Fruit fly (Drosophila melanogaster) whole organism, pupa: ENCODE data around the gene Nmdmc.
A peak's percentile ranks its signal among the peaks of the same experiment; 100 is the strongest.

Experiments
- CG10348 ChIP-seq: fragments of 200-800 bp; sonication (Bioruptor generic); IDR thresholded peaks from 2 replicates; pipeline ENCODE4 v1.3.6; 2022; ENCODE audit warnings: missing biosample characterization, missing genetic modification characterization
- CG12605 ChIP-seq: fragments of 200-800 bp; sonication (Bioruptor generic); IDR thresholded peaks from 2 replicates; pipeline ENCODE4 v1.3.6; 2022; ENCODE audit warnings: missing biosample characterization, missing genetic modification characterization
- CG13204 ChIP-seq: fragments of 200-800 bp; sonication (Bioruptor generic); optimal IDR thresholded peaks from 2 replicates; lab custom pipeline; 2018; ENCODE audit warnings: missing biosample characterization, mild to moderate bottlenecking, missing genetic modification characterization, moderate library complexity
- CG14655 ChIP-seq: fragments of 200-800 bp; sonication (Bioruptor generic); optimal IDR thresholded peaks from 3 replicates; lab custom pipeline; 2017; ENCODE audit warnings: mild to moderate bottlenecking, missing biosample characterization, missing genetic modification reagents, missing genetic modification characterization
- CG15710 ChIP-seq: fragments of 200-800 bp; sonication (Bioruptor generic); optimal IDR thresholded peaks from 2 replicates; lab custom pipeline; 2018; ENCODE audit warnings: missing biosample characterization, mild to moderate bottlenecking, missing genetic modification characterization, moderate library complexity
- CG17806 ChIP-seq: fragments of 200-800 bp; sonication (Bioruptor generic); optimal IDR thresholded peaks from 2 replicates; lab custom pipeline; 2018; ENCODE audit warnings: missing biosample characterization, mild to moderate bottlenecking, missing genetic modification characterization, moderate library complexity
- CG32121 ChIP-seq: fragments of 200-800 bp; sonication (Bioruptor generic); IDR thresholded peaks from 2 replicates; pipeline ENCODE4 v1.3.6; 2022; ENCODE audit warnings: missing biosample characterization, missing genetic modification characterization
- CG34367 ChIP-seq: fragments of 200-800 bp; sonication (Bioruptor generic); optimal IDR thresholded peaks from 2 replicates; lab custom pipeline; 2018; ENCODE audit warnings: missing biosample characterization, mild to moderate bottlenecking, missing genetic modification characterization
- CG4496 ChIP-seq: fragments of 200-800 bp; sonication (Bioruptor generic); IDR thresholded peaks from 3 replicates; pipeline ENCODE4 v1.3.6; 2022; ENCODE audit warnings: missing biosample characterization, missing genetic modification characterization
- CG8159 ChIP-seq: fragments of 200-800 bp; sonication (Bioruptor generic); optimal IDR thresholded peaks from 3 replicates; lab custom pipeline; 2018; ENCODE audit warnings: missing biosample characterization, mild to moderate bottlenecking, missing genetic modification characterization, moderate library complexity
- CG8301 ChIP-seq: fragments of 200-800 bp; sonication (Bioruptor generic); optimal IDR thresholded peaks from 2 replicates; lab custom pipeline; 2018; ENCODE audit warnings: missing biosample characterization, mild to moderate bottlenecking, missing genetic modification characterization
- CG9948 ChIP-seq: fragments of 200-800 bp; sonication (Bioruptor generic); optimal IDR thresholded peaks from 2 replicates; lab custom pipeline; 2018; ENCODE audit warnings: missing biosample characterization, mild to moderate bottlenecking, missing genetic modification characterization, moderate library complexity
- D1 ChIP-seq: fragments of 200-800 bp; sonication (Bioruptor generic); optimal IDR thresholded peaks from 2 replicates; lab custom pipeline; 2018; ENCODE audit warnings: missing biosample characterization, mild to moderate bottlenecking, missing genetic modification characterization, moderate library complexity
- EcR ChIP-seq: fragments of 200-800 bp; sonication (Bioruptor generic); optimal IDR thresholded peaks from 3 replicates; lab custom pipeline; 2019; ENCODE audit warnings: missing biosample characterization, missing genetic modification characterization, mild to moderate bottlenecking, moderate library complexity, missing genetic modification reagents
- Ets98B ChIP-seq: fragments of 200-800 bp; sonication (Bioruptor generic); IDR thresholded peaks from 2 replicates; pipeline ENCODE4 v1.3.6; 2022; ENCODE audit warnings: missing biosample characterization, missing genetic modification characterization
- Pif1A ChIP-seq: fragments of 200-800 bp; sonication (Bioruptor generic); optimal IDR thresholded peaks from 3 replicates; lab custom pipeline; 2016; ENCODE audit warnings: missing biosample characterization, missing genetic modification characterization
- Pif1B ChIP-seq: fragments of 200-800 bp; sonication (Bioruptor generic); optimal IDR thresholded peaks from 3 replicates; lab custom pipeline; 2016; ENCODE audit warnings: missing biosample characterization, missing genetic modification characterization
- Snoo ChIP-seq: fragments of 200-800 bp; sonication (Bioruptor generic); optimal IDR thresholded peaks from 3 replicates; lab custom pipeline; 2017; ENCODE audit warnings: missing biosample characterization, mild to moderate bottlenecking, missing genetic modification characterization, inconsistent platforms
- fd96Ca ChIP-seq: fragments of 200-800 bp; sonication (Bioruptor generic); IDR thresholded peaks from 3 replicates; pipeline ENCODE4 v1.3.6; 2022; ENCODE audit warnings: missing biosample characterization, missing genetic modification characterization
- gl ChIP-seq: fragments of 200-800 bp; sonication (Bioruptor generic); optimal IDR thresholded peaks from 2 replicates; lab custom pipeline; 2018; ENCODE audit warnings: missing biosample characterization, mild to moderate bottlenecking, missing genetic modification characterization
- rn ChIP-seq: fragments of 200-800 bp; sonication (Bioruptor generic); IDR thresholded peaks from 2 replicates; pipeline ENCODE4 v1.3.6; 2022; ENCODE audit warnings: missing biosample characterization, missing genetic modification characterization

The Nmdmc gene

DNA sequence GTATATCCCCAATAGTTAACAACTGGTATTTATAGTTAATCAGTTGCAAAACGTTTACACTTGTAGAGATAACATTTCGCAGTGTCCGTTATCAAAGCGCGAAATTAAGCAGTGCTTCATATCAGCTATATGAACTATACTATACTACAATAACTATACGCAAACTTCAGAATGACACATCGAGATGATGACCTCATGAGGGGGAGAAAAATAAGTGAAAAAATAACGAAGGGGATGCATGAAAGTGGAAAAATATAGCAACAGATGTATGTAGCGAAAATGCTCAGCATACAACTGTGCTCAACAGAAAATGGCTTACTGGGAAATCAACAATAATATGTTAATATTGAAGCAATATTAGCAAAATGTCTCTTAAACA, 19.6 kb downstream of the Nmdmc start:
- TF ChIP-seq EcR (GFP tag; lab: Kevin White, UChicago) = peak; percentile 11
- no peak for TF ChIP-seq Ets98B (GFP tag; lab: Robert Waterston, UW)
- no peak for TF ChIP-seq CG15710

dm6 chr3R:9030006-9030749, 20.2 kb downstream of the Nmdmc start:
- no peak for TF ChIP-seq CG12605 (GFP tag; lab: Robert Waterston, UW)
- TF ChIP-seq CG8159 = no peak
- TF ChIP-seq CG8301 (tag; lab: Kevin White, UChicago) = no peak
- no peak for TF ChIP-seq rn (GFP tag; lab: Robert Waterston, UW)
- no peak for TF ChIP-seq CG34367 (tag; lab: Kevin White, UChicago)

DNA sequence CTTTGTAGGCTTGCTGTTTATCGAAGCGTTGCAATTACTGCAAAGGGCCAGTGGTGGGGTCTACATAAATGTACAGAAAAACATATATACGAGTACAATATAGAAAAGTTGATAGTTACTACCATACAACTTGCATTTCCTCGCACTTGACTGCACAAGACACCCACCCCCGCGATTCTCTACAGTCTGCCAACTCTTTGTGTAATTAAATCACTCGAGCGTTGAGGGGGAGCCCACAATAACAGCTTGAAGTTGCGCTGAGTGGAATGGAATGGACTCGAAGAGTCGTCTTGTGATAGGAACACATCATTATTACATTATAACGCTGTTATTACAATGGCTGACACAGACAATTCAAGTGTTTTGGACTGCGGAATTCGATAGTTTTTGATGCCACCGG, 20.9 kb downstream of the Nmdmc start:
- peak; percentile 29 for TF ChIP-seq EcR (GFP tag; lab: Kevin White, UChicago)
- no peak for TF ChIP-seq Pif1A (GFP tag; lab: Kevin White, UChicago)
- TF ChIP-seq, all 21 proteins: peak for 1

DNA sequence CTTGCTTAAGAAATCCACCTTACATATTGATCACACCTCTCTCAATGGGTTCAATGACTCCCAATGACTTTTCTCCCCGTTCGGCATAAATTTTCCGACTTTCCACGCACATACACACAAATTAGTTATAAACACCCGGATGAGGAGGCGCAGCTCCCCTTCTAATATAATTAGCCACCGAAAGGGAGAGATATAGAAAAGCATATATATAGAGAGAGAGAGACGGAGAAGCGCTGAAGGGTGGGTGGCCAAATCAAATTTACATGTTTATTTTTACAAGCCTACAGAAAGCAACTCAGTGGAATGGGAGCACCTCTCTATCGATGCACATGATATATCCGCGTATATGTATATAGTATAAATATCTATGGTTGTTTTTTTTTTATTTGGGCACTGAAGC, 21.7 kb downstream of the Nmdmc start:
- TF ChIP-seq CG13204 (GFP tag; lab: Kevin White, UChicago) (no peak), Snoo (tag; lab: Kevin White, UChicago) (no peak), CG17806 (no peak), CG34367 (tag; lab: Kevin White, UChicago) (no peak), rn (GFP tag; lab: Robert Waterston, UW) (no peak), CG10348 (GFP tag; lab: Robert Waterston, UW) (no peak), CG9948 (no peak), fd96Ca (GFP tag; lab: Robert Waterston, UW) (no peak), CG4496 (GFP tag; lab: Robert Waterston, UW) (no peak), EcR (GFP tag; lab: Kevin White, UChicago) (no peak), Ets98B (GFP tag; lab: Robert Waterston, UW) (no peak), D1 (tag; lab: Kevin White, UChicago) (no peak), Pif1A (GFP tag; lab: Kevin White, UChicago) (no peak), CG8159 (no peak), Pif1B (GFP tag; lab: Kevin White, UChicago) (no peak)
- TF ChIP-seq, all 21 proteins: peak for 0

DNA sequence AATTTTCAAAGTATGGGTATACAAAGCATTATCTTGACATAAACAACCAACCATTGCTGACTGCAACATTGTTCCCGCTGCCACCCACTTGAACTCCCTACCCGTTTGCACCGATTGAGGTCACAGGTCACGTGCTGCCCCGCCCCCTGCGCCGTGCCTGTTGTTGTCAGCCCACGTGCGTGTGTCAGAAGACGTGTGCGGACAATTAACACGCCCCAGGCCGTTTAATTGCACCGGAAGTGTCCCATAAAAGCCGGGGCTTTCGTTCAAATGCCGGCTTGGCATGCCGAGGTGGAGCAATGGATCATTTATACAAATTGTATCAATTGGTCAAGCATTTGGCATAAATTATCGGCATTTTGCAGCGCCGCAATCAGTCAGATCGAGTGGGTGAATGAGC, 23.3 kb downstream of the Nmdmc start:
- TF ChIP-seq CG14655 (GFP tag; lab: Kevin White, UChicago) (no peak), CG17806 (no peak), D1 (tag; lab: Kevin White, UChicago) (no peak), CG4496 (GFP tag; lab: Robert Waterston, UW) (no peak), CG8301 (tag; lab: Kevin White, UChicago) (no peak), CG15710 (no peak), EcR (GFP tag; lab: Kevin White, UChicago) (no peak), Ets98B (GFP tag; lab: Robert Waterston, UW) (no peak), Snoo (tag; lab: Kevin White, UChicago) (no peak), Pif1A (GFP tag; lab: Kevin White, UChicago) (no peak), CG8159 (no peak), CG34367 (tag; lab: Kevin White, UChicago) (no peak), CG32121 (GFP tag; lab: Robert Waterston, UW) (no peak), Pif1B (GFP tag; lab: Kevin White, UChicago) (no peak), CG12605 (GFP tag; lab: Robert Waterston, UW) (no peak), CG13204 (GFP tag; lab: Kevin White, UChicago) (no peak), CG10348 (GFP tag; lab: Robert Waterston, UW) (no peak), rn (GFP tag; lab: Robert Waterston, UW) (no peak), gl (tag; lab: Kevin White, UChicago) (no peak), CG9948 (no peak)

DNA sequence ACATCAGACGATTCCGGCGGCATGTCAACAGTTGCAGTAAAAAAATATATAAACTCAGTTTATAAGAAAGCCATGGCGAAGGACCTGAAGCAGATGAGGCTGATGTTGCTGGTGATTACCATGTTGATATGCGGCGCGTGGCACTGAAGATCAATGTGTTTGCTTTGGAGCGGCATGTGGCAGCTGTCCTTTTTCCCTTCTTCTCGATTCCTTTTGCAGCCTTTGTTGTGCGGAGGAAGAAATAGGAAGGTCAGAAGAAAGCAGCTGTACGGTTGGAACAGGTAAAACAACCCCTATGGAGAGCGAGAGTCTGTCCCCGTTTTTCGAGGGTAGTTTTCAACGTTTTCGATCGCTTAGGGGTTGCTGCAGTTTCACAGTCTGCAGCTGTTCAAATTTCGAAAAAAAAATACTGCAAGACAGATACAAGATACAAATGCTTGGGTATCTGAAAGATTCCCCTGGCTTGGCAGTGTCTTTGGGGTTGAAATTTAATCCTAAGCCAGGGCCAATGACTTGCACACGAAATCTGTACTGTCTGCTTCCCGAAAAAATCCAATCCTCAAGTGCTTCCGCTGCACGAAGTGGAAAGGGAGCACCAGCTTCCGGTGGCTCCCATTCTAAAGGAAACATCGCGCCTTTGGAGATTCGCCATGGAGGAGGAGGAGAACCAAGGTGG, 25.4 kb downstream of the Nmdmc start:
- TF ChIP-seq fd96Ca (GFP tag; lab: Robert Waterston, UW) = no peak
- no peak for TF ChIP-seq Snoo (tag; lab: Kevin White, UChicago)
- no peak for TF ChIP-seq CG15710
- no peak for TF ChIP-seq CG8159
- TF ChIP-seq CG13204 (GFP tag; lab: Kevin White, UChicago) = no peak
- no peak for TF ChIP-seq D1 (tag; lab: Kevin White, UChicago)
- TF ChIP-seq EcR (GFP tag; lab: Kevin White, UChicago) = no peak
- TF ChIP-seq CG4496 (GFP tag; lab: Robert Waterston, UW) = no peak
